Worm (Caenorhabditis elegans) whole organism, L4/young adult: Measurements from ENCODE around the gene nhx-3.

ENCODE experiments used
- dao-5 ChIP-seq: sonication (generic microtip); optimal IDR thresholded peaks from 2 replicates; lab custom pipeline; 2016; ENCODE audit warnings: missing genotype, missing genetic modification characterization, moderate library complexity, missing compliant biosample characterization
- him-1 ChIP-seq: sonication (generic microtip); optimal IDR thresholded peaks from 2 replicates; lab custom pipeline; 2016; ENCODE audit warnings: missing genotype, missing genetic modification reagents, missing genetic modification characterization, missing compliant biosample characterization

DNA sequence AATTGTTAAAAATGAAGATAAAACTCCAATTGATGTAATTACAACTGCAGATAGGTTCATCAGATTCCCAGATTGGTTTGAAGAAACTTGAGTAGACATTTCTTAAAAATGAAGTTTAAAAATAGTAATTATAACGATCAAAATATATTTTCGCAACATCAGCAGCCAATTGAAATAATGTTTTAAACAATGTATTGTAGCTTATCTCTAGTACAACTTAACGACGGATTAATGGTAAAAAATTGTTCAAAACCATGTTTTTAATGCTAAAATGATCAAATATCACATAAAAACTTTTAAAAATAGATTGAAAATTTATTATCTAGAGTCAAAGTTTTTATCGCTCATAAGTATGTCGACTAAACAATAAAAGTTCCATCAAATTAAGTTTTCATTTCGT lies 50.1 kb downstream of the nhx-3 start, which contains the start of gene srbc-11:
- TF ChIP-seq him-1 (tag; lab: Kevin White, UChicago), result no peak
- TF ChIP-seq dao-5 (tag; lab: Kevin White, UChicago), result no peak
